Worm (Caenorhabditis elegans): ENCODE measurements around the gene R01E6.7.

DNA sequence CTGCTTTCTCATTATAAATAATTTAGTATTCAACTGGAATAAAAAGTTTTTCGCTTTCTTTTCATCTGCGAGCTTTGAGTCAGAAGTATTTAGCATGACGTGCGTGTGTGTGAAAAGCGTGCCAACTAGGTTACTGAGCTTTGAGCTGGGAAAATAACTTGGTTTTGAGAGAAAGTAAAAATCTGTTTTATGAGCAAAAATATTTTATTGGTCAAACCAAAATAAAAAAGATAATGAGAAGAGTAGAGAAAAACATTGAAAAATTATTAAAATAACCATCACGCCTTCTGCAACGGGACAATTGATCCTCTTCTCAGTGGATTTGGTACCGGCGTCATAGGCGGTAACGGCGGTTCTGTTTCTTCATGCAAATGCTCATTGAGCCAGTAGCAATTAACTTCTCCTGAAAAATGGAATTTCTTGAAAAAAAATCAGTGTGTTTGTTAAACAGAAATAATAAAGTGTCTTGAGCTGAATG lies 25.2 kb downstream of the R01E6.7 start:
- no peak for TF ChIP-seq cog-1 (tag; optimal IDR thresholded peaks at IDR 0.05)
- no peak for TF ChIP-seq flt-1 (GFP tag; IDR thresholded peaks at IDR 0.05)
- TF ChIP-seq klf-2 (GFP tag; conservative IDR thresholded peaks at IDR 0.05) = no peak
- no peak for TF ChIP-seq ref-1 (GFP tag; conservative IDR thresholded peaks at IDR 0.05)
- TF ChIP-seq med-1 (GFP tag; optimal IDR thresholded peaks at IDR 0.05; ENCODE audit: insufficient read depth) = no peak
- TF ChIP-seq tab-1 (GFP tag; IDR thresholded peaks at IDR 0.05) = no peak
- TF ChIP-seq ztf-23 (GFP tag; IDR thresholded peaks at IDR 0.05) = no peak
- no peak for TF ChIP-seq ztf-29 (GFP tag; IDR thresholded peaks at IDR 0.05)
- no peak for TF ChIP-seq T22C8.4 (GFP tag; IDR thresholded peaks at IDR 0.05)
